Worm (Caenorhabditis elegans): ENCODE results near the gene F19H6.4.

F19H6.4 gene

ce11 chrX:12362951-12363486 is 2.5 kb upstream of the F19H6.4 start (continued):
- peak; percentile 41 for TF ChIP-seq skn-1 (tag; optimal IDR thresholded peaks at IDR 0.05)
- TF ChIP-seq nhr-76 (tag; optimal IDR thresholded peaks at IDR 0.05): peak; percentile 87
- TF ChIP-seq nhr-111 (GFP tag; optimal IDR thresholded peaks at IDR 0.05): no peak
- peak; percentile 92 for TF ChIP-seq mdt-29 (GFP tag; IDR thresholded peaks at IDR 0.05)
- no peak for TF ChIP-seq aly-2 (tag; optimal IDR thresholded peaks at IDR 0.05)
- TF ChIP-seq F44E2.7 (GFP tag; IDR thresholded peaks at IDR 0.05): no peak
- TF ChIP-seq nhr-6 (tag; optimal IDR thresholded peaks at IDR 0.05): peak; percentile 97
- peak; percentile 91 for TF ChIP-seq nhr-28 (tag; optimal IDR thresholded peaks at IDR 0.05)
- TF ChIP-seq lin-29 (GFP tag; IDR thresholded peaks at IDR 0.05): peak; percentile 94
- TF ChIP-seq lin-38 (GFP tag; IDR thresholded peaks at IDR 0.05): peak; percentile 84
- TF ChIP-seq nhr-77 (tag; optimal IDR thresholded peaks at IDR 0.05): peak; percentile 100
- no peak for TF ChIP-seq unc-130 (GFP tag; optimal IDR thresholded peaks at IDR 0.05)
- peak; percentile 94 for TF ChIP-seq T20F7.1 (GFP tag; optimal IDR thresholded peaks at IDR 0.05)
- peak; percentile 97 for TF ChIP-seq nhr-11 (tag; optimal IDR thresholded peaks at IDR 0.05)

DNA sequence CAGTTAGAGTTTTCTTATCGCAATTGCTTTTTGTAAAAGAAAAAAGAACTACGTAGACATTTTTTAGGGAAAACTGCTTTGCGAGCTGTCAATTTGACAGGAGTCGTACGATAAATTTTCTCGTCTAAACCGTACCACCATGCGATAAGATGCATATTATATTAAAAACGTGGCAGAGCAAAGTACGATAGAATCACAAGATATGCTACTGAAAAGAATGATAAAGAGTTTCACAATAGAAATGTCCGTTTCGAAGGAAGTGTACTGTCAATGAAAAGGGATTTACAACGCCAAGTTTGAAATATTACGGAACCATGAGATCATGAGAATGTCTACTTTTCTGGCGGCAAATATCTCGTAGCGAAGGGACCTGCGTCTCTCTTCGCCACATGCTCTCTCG is 684 bp upstream of the F19H6.4 start, which contains the start of gene F19H6.5:
Gene F19H6.5 (minus strand): TSS at position 101 of the 400 bp plus-strand sequence.
- TF ChIP-seq F44E2.7 (GFP tag; IDR thresholded peaks at IDR 0.05) (no peak), ama-1 (optimal IDR thresholded peaks at IDR 0.05) (no peak), madf-5 (GFP tag; IDR thresholded peaks at IDR 0.05) (no peak), nhr-102 (tag; optimal IDR thresholded peaks at IDR 0.05) (no peak), lin-15B (tag; optimal IDR thresholded peaks at IDR 0.05) (no peak), pqm-1 (tag; optimal IDR thresholded peaks at IDR 0.05) (no peak), nhr-42 (GFP tag; IDR thresholded peaks at IDR 0.05) (no peak), ceh-82 (tag; optimal IDR thresholded peaks at IDR 0.05) (no peak), daf-16 (GFP tag; optimal IDR thresholded peaks at IDR 0.05) (no peak), daf-16 (tag; optimal IDR thresholded peaks at IDR 0.05) (no peak)

DNA sequence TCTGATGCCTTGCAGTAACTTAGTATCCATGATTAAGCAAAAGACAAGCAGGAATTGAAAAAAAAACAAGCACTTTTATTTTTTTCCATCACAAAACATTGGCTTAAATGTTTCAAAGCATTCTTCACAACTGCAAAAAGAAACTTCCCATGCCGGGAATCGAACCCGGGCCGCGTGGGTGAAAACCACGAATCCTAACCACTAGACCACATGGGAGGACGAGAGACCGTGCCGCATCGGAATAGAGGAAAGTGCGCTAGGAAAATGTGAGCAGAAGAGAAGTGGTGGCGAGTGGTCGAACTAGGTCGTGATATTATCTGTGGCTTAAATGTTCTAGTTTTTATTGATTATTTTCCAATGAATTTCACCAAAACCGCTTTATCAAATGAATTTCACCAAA is 2.0 kb downstream of the F19H6.4 start:
- TF ChIP-seq F44E2.7 (GFP tag; IDR thresholded peaks at IDR 0.05) (no peak), pqm-1 (tag; optimal IDR thresholded peaks at IDR 0.05) (no peak), fkh-10 (GFP tag; optimal IDR thresholded peaks at IDR 0.05) (no peak), nhr-237 (tag; optimal IDR thresholded peaks at IDR 0.05) (no peak), egl-27 (tag; optimal IDR thresholded peaks at IDR 0.05) (no peak), gei-8 (GFP tag; optimal IDR thresholded peaks at IDR 0.05) (peak; percentile 0), nhr-102 (tag; optimal IDR thresholded peaks at IDR 0.05) (no peak), nhr-11 (tag; optimal IDR thresholded peaks at IDR 0.05) (no peak), dmd-6 (GFP tag; IDR thresholded peaks at IDR 0.05) (peak; percentile 55), Y75B8A.6 (GFP tag; IDR thresholded peaks at IDR 0.05) (no peak), unc-130 (GFP tag; optimal IDR thresholded peaks at IDR 0.05) (no peak), nhr-6 (tag; optimal IDR thresholded peaks at IDR 0.05) (no peak), mdl-1 (tag; optimal IDR thresholded peaks at IDR 0.05) (peak in 1 of 2 experiments; percentile 72), daf-19 (GFP tag; conservative IDR thresholded peaks at IDR 0.05) (no peak), lsy-2 (tag; optimal IDR thresholded peaks at IDR 0.05) (no peak), ztf-11 (tag; optimal IDR thresholded peaks at IDR 0.05) (no peak), ztf-7 (tag; optimal IDR thresholded peaks at IDR 0.05) (peak; percentile 59), aly-2 (tag; optimal IDR thresholded peaks at IDR 0.05) (no peak), rbr-2 (tag; optimal IDR thresholded peaks at IDR 0.05) (peak; percentile 30), ceh-32 (tag; optimal IDR thresholded peaks at IDR 0.05; ENCODE audit: poor library complexity) (no peak), madf-9 (GFP tag; conservative IDR thresholded peaks at IDR 0.05) (peak; percentile 55; the same call in 1 of the 2 replicates), tra-1 (GFP tag; IDR thresholded peaks at IDR 0.05) (peak; percentile 24; the same call in 1 of the 2 replicates), zag-1 (tag; optimal IDR thresholded peaks at IDR 0.05) (no peak), dmd-9 (GFP tag; IDR thresholded peaks at IDR 0.05) (peak; percentile 60; the same call in 1 of the 2 replicates), zip-2 (tag; optimal IDR thresholded peaks at IDR 0.05) (no peak), ZK337.2 (GFP tag; IDR thresholded peaks at IDR 0.05) (no peak), attf-4 (tag; optimal IDR thresholded peaks at IDR 0.05) (no peak), duxl-1 (tag; optimal IDR thresholded peaks at IDR 0.05; ENCODE audit: poor library complexity) (peak; percentile 81), R02D3.7 (tag; optimal IDR thresholded peaks at IDR 0.05) (no peak), lin-1 (GFP tag; IDR thresholded peaks at IDR 0.05) (peak; percentile 53; the same call in 1 of the 2 replicates), egl-43 (GFP tag; IDR thresholded peaks at IDR 0.05) (peak; percentile 82), daf-16 (GFP tag; optimal IDR thresholded peaks at IDR 0.05) (peak; percentile 11 to 45), daf-16 (tag; optimal IDR thresholded peaks at IDR 0.05) (peak; percentile 51), ctbp-1 (GFP tag; IDR thresholded peaks at IDR 0.05) (peak; percentile 68; the same call in 1 of the 2 replicates)
